Worm (Caenorhabditis elegans) whole organism, L2 larva: Measurements from ENCODE around the gene C17C3.6.

Experiments used
- C34F6.9 ChIP-seq: fragments of 150-350 bp; optimal IDR thresholded peaks from 2 replicates; lab custom pipeline; 2014; ENCODE audit warnings: missing biosample characterization, missing genetic modification characterization
- R02D3.7 ChIP-seq: fragments of 150-350 bp; optimal IDR thresholded peaks from 2 replicates; lab custom pipeline; 2014; ENCODE audit warnings: missing biosample characterization, missing genetic modification characterization
- Y55F3AM.14 ChIP-seq: fragments of 200-800 bp; sonication (Bioruptor generic); optimal IDR thresholded peaks from 2 replicates; lab custom pipeline; 2018; ENCODE audit warnings: mild to moderate bottlenecking, missing genetic modification characterization, missing compliant biosample characterization
- alr-1 ChIP-seq: fragments of 150-350 bp; optimal IDR thresholded peaks from 2 replicates; lab custom pipeline; 2014; ENCODE audit warnings: missing biosample characterization, missing genetic modification characterization
- blmp-1 ChIP-seq: sonication (generic microtip); optimal IDR thresholded peaks from 2 replicates; lab custom pipeline; 2017; ENCODE audit warnings: missing genetic modification characterization, mild to moderate bottlenecking, missing compliant biosample characterization, antibody characterized with exemption, moderate library complexity; ENCODE audit not compliant: insufficient read depth
- ceh-16 ChIP-seq: fragments of 150-350 bp; optimal IDR thresholded peaks from 2 replicates; lab custom pipeline; 2014; ENCODE audit warnings: missing biosample characterization, missing genetic modification characterization
- dmd-4 ChIP-seq: sonication (generic microtip); optimal IDR thresholded peaks from 2 replicates; lab custom pipeline; 2017; ENCODE audit warnings: missing biosample characterization, missing genetic modification characterization
- egl-27 ChIP-seq: sonication (generic microtip); optimal IDR thresholded peaks from 3 replicates; lab custom pipeline; 2017; ENCODE audit warnings: missing biosample characterization, missing genetic modification reagents, missing genetic modification characterization
- elt-1 ChIP-seq: fragments of 150-350 bp; optimal IDR thresholded peaks from 2 replicates; lab custom pipeline; 2014; ENCODE audit warnings: missing biosample characterization, missing genetic modification characterization
- elt-3 ChIP-seq: sonication (generic microtip); optimal IDR thresholded peaks from 2 replicates; lab custom pipeline; 2017; ENCODE audit warnings: missing biosample characterization, missing genetic modification characterization
- fos-1 ChIP-seq: fragments of 150-350 bp; optimal IDR thresholded peaks from 2 replicates; lab custom pipeline; 2014; ENCODE audit warnings: missing biosample characterization, missing genetic modification characterization
- gmeb-1 ChIP-seq: fragments of 150-350 bp; optimal IDR thresholded peaks from 2 replicates; lab custom pipeline; 2014; ENCODE audit warnings: missing biosample characterization, missing genetic modification characterization
- lin-11 ChIP-seq: fragments of 150-350 bp; sonication (generic microtip); optimal IDR thresholded peaks from 2 replicates; lab custom pipeline; 2014; ENCODE audit warnings: missing biosample characterization, missing genetic modification characterization, inconsistent platforms, mixed read lengths
- lin-39 ChIP-seq: fragments of 150-350 bp; optimal IDR thresholded peaks from 2 replicates; lab custom pipeline; 2014; ENCODE audit warnings: missing biosample characterization, missing genetic modification reagents, missing genetic modification characterization
- lsy-2 ChIP-seq, 2 experiments: fragments of 150-350 bp in 1 of 2; sonication (generic microtip) in 1 of 2; optimal IDR thresholded peaks; 2 replicates each; lab custom pipeline; 2014 to 2017; ENCODE audit warnings: missing biosample characterization in 2 of 2, missing genetic modification characterization in 2 of 2
- mbf-1 ChIP-seq: sonication (generic microtip); optimal IDR thresholded peaks from 2 replicates; lab custom pipeline; 2017; ENCODE audit warnings: missing biosample characterization, missing genetic modification characterization
- mdl-1 ChIP-seq, 2 experiments: fragments of 150-350 bp in 1 of 2; sonication (generic microtip) in 1 of 2; optimal IDR thresholded peaks; 2 replicates each; lab custom pipeline; 2017; ENCODE audit warnings: missing biosample characterization in 2 of 2, missing genetic modification characterization in 2 of 2
- nhr-10 ChIP-seq: sonication (generic microtip); optimal IDR thresholded peaks from 2 replicates; lab custom pipeline; 2017; ENCODE audit warnings: missing biosample characterization, missing genetic modification characterization
- nhr-11 ChIP-seq: fragments of 150-350 bp; optimal IDR thresholded peaks from 2 replicates; lab custom pipeline; 2014; ENCODE audit warnings: missing biosample characterization, missing genetic modification characterization
- nhr-12 ChIP-seq: fragments of 150-350 bp; optimal IDR thresholded peaks from 2 replicates; lab custom pipeline; 2014; ENCODE audit warnings: missing biosample characterization, missing genetic modification characterization
- nhr-129 ChIP-seq: fragments of 150-350 bp; optimal IDR thresholded peaks from 2 replicates; lab custom pipeline; 2014; ENCODE audit warnings: missing biosample characterization, missing genetic modification characterization
- nhr-237 ChIP-seq: fragments of 150-350 bp; optimal IDR thresholded peaks from 2 replicates; lab custom pipeline; 2014; ENCODE audit warnings: missing biosample characterization, missing genetic modification characterization
- nhr-25 ChIP-seq: fragments of 150-350 bp; sonication (generic microtip); optimal IDR thresholded peaks from 3 replicates; lab custom pipeline; 2014; ENCODE audit warnings: missing biosample characterization, missing genetic modification characterization
- nhr-6 ChIP-seq: fragments of 150-350 bp; optimal IDR thresholded peaks from 2 replicates; lab custom pipeline; 2014; ENCODE audit warnings: missing biosample characterization, missing genetic modification characterization
- nhr-77 ChIP-seq: fragments of 150-350 bp; optimal IDR thresholded peaks from 2 replicates; lab custom pipeline; 2014; ENCODE audit warnings: missing biosample characterization, missing genetic modification characterization
- sem-4 ChIP-seq: fragments of 150-350 bp; optimal IDR thresholded peaks from 2 replicates; lab custom pipeline; 2014; ENCODE audit warnings: missing biosample characterization, missing genetic modification reagents, missing genetic modification characterization
- skn-1 ChIP-seq: sonication (generic microtip); optimal IDR thresholded peaks from 2 replicates; lab custom pipeline; 2017; ENCODE audit warnings: missing biosample characterization, missing genetic modification characterization
- sma-9 ChIP-seq, 2 experiments: fragments of 150-350 bp in 1 of 2; sonication (generic microtip) in 1 of 2; optimal IDR thresholded peaks; 2 replicates each; lab custom pipeline; 2014 to 2016; ENCODE audit warnings: missing genetic modification characterization in 2 of 2, mild to moderate bottlenecking in 1 of 2, missing biosample characterization in 1 of 2, missing compliant biosample characterization in 1 of 2, missing genetic modification reagents in 1 of 2, moderate library complexity in 1 of 2
- snpc-4 ChIP-seq: fragments of 150-350 bp; optimal IDR thresholded peaks from 2 replicates; lab custom pipeline; 2014; ENCODE audit warnings: missing biosample characterization, missing genetic modification characterization
- unc-62 ChIP-seq: fragments of 150-350 bp; optimal IDR thresholded peaks from 2 replicates; lab custom pipeline; 2014; ENCODE audit warnings: missing biosample characterization, missing genetic modification reagents, missing genetic modification characterization

C17C3.6 gene

ce11 chrII:5518910-5519309 is 30.9 kb upstream of the C17C3.6 start, which contains the start of gene ZK177.2:
ZK177.2 (plus strand) TSS chrII:5519210.
- no peak for TF ChIP-seq nhr-11 (tag; lab: Kevin White, UChicago)

ce11 chrII:5521411-5521810 is 28.4 kb upstream of the C17C3.6 start, which contains the start of gene ZK177.12:
ZK177.12 (plus strand) TSS chrII:5521711.
- TF ChIP-seq nhr-10 (tag; lab: Kevin White, UChicago) = no peak
- TF ChIP-seq egl-27 (tag; lab: Kevin White, UChicago) = no peak
- TF ChIP-seq sem-4 (tag; lab: Kevin White, UChicago) = no peak
- no peak for TF ChIP-seq nhr-77 (tag; lab: Kevin White, UChicago)
- TF ChIP-seq skn-1 = no peak
- no peak for TF ChIP-seq dmd-4 (tag; lab: Kevin White, UChicago)
- TF ChIP-seq fos-1 (tag; lab: Kevin White, UChicago) = no peak
- no peak for TF ChIP-seq gmeb-1
- no peak for TF ChIP-seq mdl-1 (tag; optimal IDR thresholded peaks at IDR 0.05; lab: Kevin White, UChicago)
- no peak for TF ChIP-seq nhr-129 (tag; lab: Kevin White, UChicago)
- no peak for TF ChIP-seq lsy-2 (tag; optimal IDR thresholded peaks at IDR 0.05; lab: Kevin White, UChicago)
- no peak for TF ChIP-seq nhr-25 (tag; lab: Kevin White, UChicago)

- TF ChIP-seq elt-3 (tag; lab: Kevin White, UChicago) (no peak), nhr-6 (tag; lab: Kevin White, UChicago) (no peak), R02D3.7 (tag; lab: Kevin White, UChicago) (no peak), snpc-4 (tag; lab: Kevin White, UChicago) (no peak), nhr-12 (tag; lab: Kevin White, UChicago) (no peak), Y55F3AM.14 (GFP tag; lab: Kevin White, UChicago) (no peak), lin-39 (tag; lab: Kevin White, UChicago) (no peak), alr-1 (tag; lab: Kevin White, UChicago) (no peak)
Measured at ce11 chrII:5522637-5523036, 27.2 kb upstream of the C17C3.6 start, which contains the start of gene ZK177.11. ZK177.11 (plus strand) TSS chrII:5522937.

- TF ChIP-seq Y55F3AM.14 (GFP tag; lab: Kevin White, UChicago) (no peak), nhr-77 (tag; lab: Kevin White, UChicago) (no peak), nhr-129 (tag; lab: Kevin White, UChicago) (no peak)
Measured at ce11 chrII:5525297-5525696, 24.5 kb upstream of the C17C3.6 start, which contains the start of gene tbx-35. tbx-35 (minus strand) TSS chrII:5525397.

ce11 chrII:5527841-5528240 is 22.0 kb upstream of the C17C3.6 start, which contains the start of gene ZK177.1:
ZK177.1 (plus strand) TSS chrII:5528141.
- TF ChIP-seq blmp-1 (no peak), alr-1 (tag; lab: Kevin White, UChicago) (no peak), Y55F3AM.14 (GFP tag; lab: Kevin White, UChicago) (no peak), egl-27 (tag; lab: Kevin White, UChicago) (no peak), dmd-4 (tag; lab: Kevin White, UChicago) (no peak), nhr-237 (tag; lab: Kevin White, UChicago) (no peak), C34F6.9 (no peak), nhr-25 (tag; lab: Kevin White, UChicago) (no peak), unc-62 (GFP tag; lab: Kevin White, UChicago) (no peak), elt-1 (tag; lab: Kevin White, UChicago) (no peak), nhr-6 (tag; lab: Kevin White, UChicago) (no peak)

- TF ChIP-seq sma-9 (GFP tag; optimal IDR thresholded peaks at IDR 0.05; lab: Kevin White, UChicago) (no peak), sma-9 (tag; optimal IDR thresholded peaks at IDR 0.05; lab: Kevin White, UChicago) (no peak), lin-11 (tag; lab: Kevin White, UChicago) (no peak), ceh-16 (tag; lab: Kevin White, UChicago) (no peak), mbf-1 (tag; lab: Kevin White, UChicago) (no peak)
Measured at ce11 chrII:5531855-5532328, 18.0 kb upstream of the C17C3.6 start, which contains the start of gene C17C3.9. C17C3.9 (minus strand) TSS chrII:5532278.
